Fruit fly (Drosophila melanogaster): Measurements from ENCODE around the gene Rpt4R.

dm6 chr3L:11918217-11918616 is 23.5 kb upstream of the Rpt4R start:
- no peak for TF ChIP-seq klu (GFP tag; IDR thresholded peaks at IDR 0.05)
- TF ChIP-seq al (GFP tag; IDR thresholded peaks at IDR 0.05): no peak
- no peak for TF ChIP-seq CG3281 (GFP tag; optimal IDR thresholded peaks at IDR 0.05)
- TF ChIP-seq CG31224 (GFP tag; IDR thresholded peaks at IDR 0.05): no peak
- no peak for TF ChIP-seq CG17186 (GFP tag; optimal IDR thresholded peaks at IDR 0.05)
- no peak for TF ChIP-seq CG30431 (GFP tag; optimal IDR thresholded peaks at IDR 0.05)
- TF ChIP-seq HmgZ (tag; optimal IDR thresholded peaks at IDR 0.05): no peak
- TF ChIP-seq Myb (GFP tag; optimal IDR thresholded peaks at IDR 0.05): no peak

Data from whole organism, embryonic.